Fruit fly (Drosophila melanogaster) whole organism, wandering third instar larva: ENCODE measurements around the gene CG10581.
A peak's percentile ranks its signal among the peaks of the same experiment; 100 is the strongest.

Source experiments
- Dif ChIP-seq: fragments of 200-275, 200-300 bp; sonication (Bioruptor generic); optimal IDR thresholded peaks from 2 replicates; lab custom pipeline; 2018; ENCODE audit warnings: missing biosample characterization, missing genetic modification characterization; ENCODE audit not compliant: partially characterized antibody
- Hr78 ChIP-seq: fragments of >200 bp; optimal IDR thresholded peaks from 2 replicates; lab custom pipeline; 2017; ENCODE audit warnings: missing biosample characterization, missing genetic modification characterization
- Myc ChIP-seq: fragments of >200 bp; optimal IDR thresholded peaks from 2 replicates; lab custom pipeline; 2017
- OdsH ChIP-seq: fragments of 200-800 bp; sonication (Bioruptor generic); optimal IDR thresholded peaks from 2 replicates; lab custom pipeline; 2016; ENCODE audit warnings: missing biosample characterization, mild to moderate bottlenecking, missing genetic modification characterization
- br ChIP-seq: fragments of 200-800 bp; sonication (Bioruptor generic); optimal IDR thresholded peaks from 2 replicates; lab custom pipeline; 2016; ENCODE audit warnings: missing biosample characterization, missing genetic modification characterization
- fru ChIP-seq: fragments of 200-800 bp; sonication (Bioruptor generic); optimal IDR thresholded peaks from 3 replicates; lab custom pipeline; 2016; ENCODE audit warnings: missing biosample characterization, mild to moderate bottlenecking, missing genetic modification characterization
- h ChIP-seq: fragments of 200-800 bp; sonication (Bioruptor generic); optimal IDR thresholded peaks from 3 replicates; lab custom pipeline; 2016; ENCODE audit warnings: missing biosample characterization, mild to moderate bottlenecking, missing genetic modification characterization
- pan ChIP-seq: fragments of >200 bp; optimal IDR thresholded peaks from 2 replicates; lab custom pipeline; 2017
- tai ChIP-seq: sonication (Bioruptor generic); optimal IDR thresholded peaks from 2 replicates; lab custom pipeline; 2016; ENCODE audit warnings: missing biosample characterization, missing genetic modification characterization
- woc ChIP-seq: sonication (Bioruptor generic); optimal IDR thresholded peaks from 2 replicates; lab custom pipeline; 2016; ENCODE audit warnings: missing biosample characterization, mild to moderate bottlenecking, missing genetic modification characterization

- peak; percentile 82 for TF ChIP-seq h
- no peak for TF ChIP-seq tai
- peak; percentile 74 for TF ChIP-seq woc (GFP tag; lab: Kevin White, UChicago)
- TF ChIP-seq Myc: no peak
- peak; percentile 82 for TF ChIP-seq fru (GFP tag; lab: Kevin White, UChicago)
- no peak for TF ChIP-seq pan (lab: Kevin White, UChicago)
- TF ChIP-seq br (GFP tag; lab: Kevin White, UChicago): peak; percentile 65
- no peak for TF ChIP-seq Hr78 (GFP tag; lab: Kevin White, UChicago)
- TF ChIP-seq Dif (GFP tag; lab: Kevin White, UChicago): no peak
- TF ChIP-seq OdsH (GFP tag; lab: Kevin White, UChicago): peak; percentile 86
Measured at dm6 chr3L:21031093-21031930, 2.7 kb downstream of the CG10581 start, which contains the start of the genes CG10584 and Polr3E.
